Worm (Caenorhabditis elegans) whole organism, young adult: Measurements from ENCODE around the gene pigm-1.

Experiments used
- B0035.1 ChIP-seq: sonication (generic microtip); optimal IDR thresholded peaks from 2 replicates; lab custom pipeline; 2016; ENCODE audit warnings: missing genetic modification characterization, mild to moderate bottlenecking, missing compliant biosample characterization, missing genotype, missing genetic modification reagents
- C17E4.6 ChIP-seq: fragments of 200-800 bp; sonication (Bioruptor generic); IDR thresholded peaks from 2 replicates; pipeline ENCODE4 v1.3.6; 2022; ENCODE audit warnings: missing genetic modification reagents, missing genetic modification characterization, missing compliant biosample characterization
- F10E7.11 ChIP-seq: sonication (generic microtip); optimal IDR thresholded peaks from 2 replicates; lab custom pipeline; 2017; ENCODE audit warnings: mild to moderate bottlenecking, missing genetic modification characterization, moderate library complexity, missing compliant biosample characterization
- F22D6.2 ChIP-seq: sonication (generic microtip); optimal IDR thresholded peaks from 2 replicates; lab custom pipeline; 2016; ENCODE audit warnings: mild to moderate bottlenecking, missing genetic modification characterization, missing compliant biosample characterization
- F33H1.4 ChIP-seq: fragments of 200-800 bp; sonication (Bioruptor generic); IDR thresholded peaks from 2 replicates; pipeline ENCODE4 v1.3.6; 2022; ENCODE audit warnings: missing genetic modification reagents, missing genetic modification characterization, missing compliant biosample characterization
- F52B5.7 ChIP-seq: sonication (generic microtip); optimal IDR thresholded peaks from 2 replicates; lab custom pipeline; 2016; ENCODE audit warnings: mild to moderate bottlenecking, missing genetic modification characterization, missing compliant biosample characterization
- F57A8.1 ChIP-seq: fragments of 200-800 bp; sonication (Bioruptor generic); optimal IDR thresholded peaks from 2 replicates; lab custom pipeline; 2018; ENCODE audit warnings: mild to moderate bottlenecking, missing genetic modification characterization, moderate library complexity, missing compliant biosample characterization
- F57C9.4 ChIP-seq: sonication (generic microtip); optimal IDR thresholded peaks from 2 replicates; lab custom pipeline; 2017; ENCODE audit warnings: mild to moderate bottlenecking, missing genetic modification characterization, missing compliant biosample characterization
- K11D2.4 ChIP-seq: fragments of 200-800 bp; sonication (Bioruptor generic); IDR thresholded peaks from 2 replicates; pipeline ENCODE4 v1.3.6; 2022; ENCODE audit warnings: missing genetic modification reagents, missing genetic modification characterization, missing compliant biosample characterization
- K12H6.12 ChIP-seq: fragments of 200-800 bp; sonication (Bioruptor generic); optimal IDR thresholded peaks from 2 replicates; lab custom pipeline; 2018; ENCODE audit warnings: mild to moderate bottlenecking, missing genetic modification characterization, missing compliant biosample characterization
- T07F8.4 ChIP-seq: sonication (generic microtip); optimal IDR thresholded peaks from 2 replicates; lab custom pipeline; 2016; ENCODE audit warnings: mild to moderate bottlenecking, missing genetic modification characterization, moderate library complexity, missing compliant biosample characterization
- T26A5.8 ChIP-seq: sonication (generic microtip); optimal IDR thresholded peaks from 2 replicates; lab custom pipeline; 2016; ENCODE audit warnings: missing genetic modification characterization, missing compliant biosample characterization
- Y95B8A.8 ChIP-seq: fragments of 200-800 bp; sonication (Bioruptor generic); IDR thresholded peaks from 2 replicates; pipeline ENCODE4 v1.3.6; 2022; ENCODE audit warnings: missing genetic modification reagents, missing genetic modification characterization, missing compliant biosample characterization
- akir-1 ChIP-seq: fragments of 200-800 bp; sonication (Bioruptor generic); optimal IDR thresholded peaks from 2 replicates; lab custom pipeline; 2018; ENCODE audit warnings: mild to moderate bottlenecking, missing genetic modification characterization, moderate library complexity, missing compliant biosample characterization
- attf-3 ChIP-seq: fragments of 200-800 bp; sonication (Bioruptor generic); conservative IDR thresholded peaks from 2 replicates; pipeline ENCODE4 v1.3.6; 2022; ENCODE audit warnings: missing genetic modification reagents, missing genetic modification characterization, missing compliant biosample characterization
- attf-5 ChIP-seq: fragments of 200-800 bp; sonication (Bioruptor generic); optimal IDR thresholded peaks from 2 replicates; lab custom pipeline; 2018; ENCODE audit warnings: mild to moderate bottlenecking, missing genetic modification characterization, missing compliant biosample characterization
- attf-6 ChIP-seq: fragments of 200-800 bp; sonication (Bioruptor generic); IDR thresholded peaks from 2 replicates; pipeline ENCODE4 v1.3.6; 2022; ENCODE audit warnings: missing genetic modification reagents, missing genetic modification characterization, missing compliant biosample characterization
- bed-1 ChIP-seq: fragments of 200-800 bp; sonication (Bioruptor generic); IDR thresholded peaks from 2 replicates; pipeline ENCODE4 v1.3.6; 2022; ENCODE audit warnings: missing genetic modification reagents, missing genetic modification characterization, missing compliant biosample characterization
- bed-2 ChIP-seq: fragments of 200-800 bp; sonication (Bioruptor generic); IDR thresholded peaks from 2 replicates; pipeline ENCODE4 v1.3.6; 2022; ENCODE audit warnings: missing genetic modification reagents, missing genetic modification characterization, missing compliant biosample characterization
- cebp-1 ChIP-seq, 2 experiments: fragments of 200-800 bp in 1 of 2; sonication (Bioruptor generic) in 1 of 2; sonication (generic microtip) in 1 of 2; IDR thresholded peaks in 1 of 2; optimal IDR thresholded peaks in 1 of 2; 2 replicates each; pipeline versions ENCODE4 v1.3.6 to Lab custom; 2017 to 2022; ENCODE audit warnings: missing compliant biosample characterization in 2 of 2, missing genetic modification characterization in 2 of 2, mild to moderate bottlenecking in 1 of 2, missing genetic modification reagents in 1 of 2, moderate library complexity in 1 of 2
- cebp-2 ChIP-seq: fragments of 200-800 bp; sonication (Bioruptor generic); IDR thresholded peaks from 2 replicates; pipeline ENCODE4 v1.3.6; 2022; ENCODE audit warnings: missing genetic modification characterization, missing compliant biosample characterization
- ceh-100 ChIP-seq: fragments of 200-800 bp; sonication (Bioruptor generic); IDR thresholded peaks from 2 replicates; pipeline ENCODE4 v1.3.6; 2022; ENCODE audit warnings: missing genetic modification reagents, missing genetic modification characterization, missing compliant biosample characterization
- ceh-27 ChIP-seq: fragments of 200-800 bp; sonication (Bioruptor generic); optimal IDR thresholded peaks from 2 replicates; lab custom pipeline; 2018; ENCODE audit warnings: mild to moderate bottlenecking, missing genetic modification characterization, moderate library complexity, missing compliant biosample characterization
- ceh-58 ChIP-seq: fragments of 200-800 bp; sonication (Bioruptor generic); IDR thresholded peaks from 2 replicates; pipeline ENCODE4 v1.3.6; 2022; ENCODE audit warnings: missing genetic modification characterization, missing compliant biosample characterization
- dpl-1 ChIP-seq: fragments of 150-350 bp; optimal IDR thresholded peaks from 2 replicates; lab custom pipeline; 2014; ENCODE audit warnings: missing biosample characterization, missing genetic modification reagents, missing genetic modification characterization
- ekl-4 ChIP-seq: fragments of 200-800 bp; sonication (Bioruptor generic); IDR thresholded peaks from 2 replicates; pipeline ENCODE4 v1.3.6; 2022; ENCODE audit warnings: missing genetic modification reagents, missing genetic modification characterization, missing compliant biosample characterization
- ets-4 ChIP-seq: fragments of 200-800 bp; sonication (Bioruptor generic); optimal IDR thresholded peaks from 2 replicates; lab custom pipeline; 2018; ENCODE audit warnings: mild to moderate bottlenecking, missing genetic modification characterization, missing compliant biosample characterization
- fkh-3 ChIP-seq: sonication (generic microtip); optimal IDR thresholded peaks from 2 replicates; lab custom pipeline; 2016; ENCODE audit warnings: mild to moderate bottlenecking, missing genetic modification characterization, missing compliant biosample characterization
- him-1 ChIP-seq: sonication (generic microtip); optimal IDR thresholded peaks from 2 replicates; lab custom pipeline; 2016; ENCODE audit warnings: missing genotype, missing genetic modification reagents, missing genetic modification characterization, missing compliant biosample characterization
- hlh-26 ChIP-seq: fragments of 200-800 bp; sonication (Bioruptor generic); conservative IDR thresholded peaks from 2 replicates; pipeline ENCODE4 v1.3.6; 2022; ENCODE audit warnings: missing genetic modification reagents, missing genetic modification characterization, missing compliant biosample characterization
- hrde-1 ChIP-seq: sonication (generic microtip); optimal IDR thresholded peaks from 2 replicates; lab custom pipeline; 2016; ENCODE audit warnings: missing genetic modification characterization, mild to moderate bottlenecking, missing compliant biosample characterization, moderate library complexity, missing genotype, missing genetic modification reagents, borderline replicate concordance
- lag-1 ChIP-seq: fragments of 200-800 bp; sonication (Bioruptor generic); IDR thresholded peaks from 2 replicates; pipeline ENCODE4 v1.3.6; 2022; ENCODE audit warnings: missing genetic modification reagents, missing genetic modification characterization, missing compliant biosample characterization
- lin-26 ChIP-seq: fragments of 200-800 bp; sonication (Bioruptor generic); IDR thresholded peaks from 2 replicates; pipeline ENCODE4 v1.3.6; 2022; ENCODE audit warnings: missing genetic modification reagents, missing genetic modification characterization, missing compliant biosample characterization
- madf-3 ChIP-seq: fragments of 200-800 bp; sonication (Bioruptor generic); IDR thresholded peaks from 2 replicates; pipeline ENCODE4 v1.3.6; 2022; ENCODE audit warnings: missing genetic modification reagents, missing genetic modification characterization, missing compliant biosample characterization
- mel-28 ChIP-seq: sonication (generic microtip); optimal IDR thresholded peaks from 2 replicates; lab custom pipeline; 2016; ENCODE audit warnings: borderline replicate concordance, mild to moderate bottlenecking, missing genetic modification characterization, missing compliant biosample characterization
- mes-4 ChIP-seq: sonication (generic microtip); optimal IDR thresholded peaks from 2 replicates; lab custom pipeline; 2016; ENCODE audit warnings: missing genotype, missing genetic modification characterization, missing compliant biosample characterization
- mxl-1 ChIP-seq: sonication (generic microtip); optimal IDR thresholded peaks from 2 replicates; lab custom pipeline; 2016; ENCODE audit warnings: missing genetic modification characterization, missing compliant biosample characterization
- nfya-2 ChIP-seq: fragments of 200-800 bp; sonication (Bioruptor generic); IDR thresholded peaks from 2 replicates; pipeline ENCODE4 v1.3.6; 2022; ENCODE audit warnings: missing genetic modification reagents, missing genetic modification characterization, missing compliant biosample characterization
- nhr-120 ChIP-seq: fragments of 200-800 bp; sonication (Bioruptor generic); IDR thresholded peaks from 2 replicates; pipeline ENCODE4 v1.3.6; 2022; ENCODE audit warnings: missing genetic modification characterization, missing compliant biosample characterization
- rpc-1 ChIP-seq, 2 experiments: fragments of 150-350 bp in 1 of 2; sonication (generic microtip) in 1 of 2; optimal IDR thresholded peaks; 2 replicates each; lab custom pipeline; 2014 to 2018; ENCODE audit warnings: missing biosample characterization in 1 of 2, missing genetic modification characterization in 1 of 2, missing genetic modification reagents in 1 of 2, missing genotype in 1 of 2
- snpc-1.1 ChIP-seq: sonication (generic microtip); optimal IDR thresholded peaks from 2 replicates; lab custom pipeline; 2017; ENCODE audit warnings: missing genetic modification characterization, mild to moderate bottlenecking, missing compliant biosample characterization, antibody characterized with exemption, moderate library complexity, missing genotype, missing genetic modification reagents; ENCODE audit not compliant: insufficient read depth
- somi-1 ChIP-seq: fragments of 200-800 bp; sonication (Bioruptor generic); optimal IDR thresholded peaks from 2 replicates; lab custom pipeline; 2018; ENCODE audit warnings: mild to moderate bottlenecking, missing genetic modification characterization, missing compliant biosample characterization
- sptf-2 ChIP-seq: fragments of 200-800 bp; sonication (Bioruptor generic); optimal IDR thresholded peaks from 2 replicates; lab custom pipeline; 2018; ENCODE audit warnings: mild to moderate bottlenecking, missing genetic modification characterization, missing compliant biosample characterization
- tlf-1 ChIP-seq: fragments of 200-800 bp; sonication (Bioruptor generic); optimal IDR thresholded peaks from 2 replicates; lab custom pipeline; 2018; ENCODE audit warnings: mild to moderate bottlenecking, missing genetic modification characterization, missing compliant biosample characterization
- unc-62 ChIP-seq: fragments of 150-350 bp; optimal IDR thresholded peaks from 2 replicates; lab custom pipeline; 2014; ENCODE audit warnings: missing biosample characterization, missing genetic modification reagents, missing genetic modification characterization
- zfh-2 ChIP-seq: fragments of 200-800 bp; sonication (Bioruptor generic); conservative IDR thresholded peaks from 2 replicates; pipeline ENCODE4 v1.3.6; 2022; ENCODE audit warnings: missing genetic modification reagents, missing genetic modification characterization, missing compliant biosample characterization
- zim-3 ChIP-seq: sonication (generic microtip); optimal IDR thresholded peaks from 2 replicates; lab custom pipeline; 2017; ENCODE audit warnings: mild to moderate bottlenecking, missing genetic modification characterization, moderate library complexity, missing compliant biosample characterization

The pigm-1 gene

DNA sequence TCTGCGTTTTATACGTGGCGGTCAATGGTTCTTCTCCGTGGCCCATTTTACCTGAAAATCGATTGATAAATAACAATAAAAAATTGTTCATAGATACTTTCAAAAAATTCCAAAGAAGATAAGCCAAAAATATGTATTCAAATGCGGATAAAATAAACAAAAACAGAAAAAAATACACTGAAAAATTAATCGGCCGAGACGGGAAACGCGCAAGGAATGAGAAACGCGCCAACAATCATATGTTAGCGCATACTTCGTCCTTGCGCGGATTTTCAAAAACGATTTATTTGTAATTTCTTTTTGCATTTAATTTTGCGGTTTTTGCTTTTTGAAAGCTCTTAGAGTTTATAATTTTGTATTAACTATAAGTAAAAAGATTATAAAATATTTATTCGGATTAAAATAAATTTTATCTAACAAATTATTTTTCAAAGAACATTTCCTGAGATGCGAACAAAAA is 2.6 kb upstream of the pigm-1 start, which contains the start of gene nduf-11:
Gene nduf-11 (minus strand): TSS at position 51 of the 460 bp plus-strand sequence.
- TF ChIP-seq rpc-1 (optimal IDR thresholded peaks at IDR 0.05; lab: Kevin White, UChicago) (no peak), rpc-1 (tag; optimal IDR thresholded peaks at IDR 0.05; lab: Kevin White, UChicago) (no peak), F33H1.4 (GFP tag; lab: Robert Waterston, UW) (peak; percentile 71), ceh-58 (no peak), him-1 (tag; lab: Kevin White, UChicago) (no peak), F22D6.2 (tag; lab: Kevin White, UChicago) (no peak), bed-2 (no peak), zim-3 (no peak), T26A5.8 (tag; lab: Kevin White, UChicago) (no peak), hlh-26 (GFP tag; lab: Robert Waterston, UW) (no peak), zfh-2 (GFP tag; lab: Robert Waterston, UW) (no peak), cebp-1 (GFP tag; IDR thresholded peaks at IDR 0.05; lab: Robert Waterston, UW) (no peak), cebp-1 (tag; optimal IDR thresholded peaks at IDR 0.05; lab: Kevin White, UChicago) (peak; percentile 73), attf-5 (GFP tag; lab: Kevin White, UChicago) (peak; percentile 81), ets-4 (GFP tag; lab: Kevin White, UChicago) (no peak), madf-3 (GFP tag; lab: Robert Waterston, UW) (no peak), T07F8.4 (tag; lab: Kevin White, UChicago) (no peak), ceh-100 (peak; percentile 43; the same call in 1 of the 2 replicates), lag-1 (GFP tag; lab: Robert Waterston, UW) (no peak), mxl-1 (tag; lab: Kevin White, UChicago) (no peak), K12H6.12 (tag; lab: Kevin White, UChicago) (peak; percentile 5), B0035.1 (peak; percentile 24), hrde-1 (tag; lab: Kevin White, UChicago) (no peak), snpc-1.1 (tag; lab: Kevin White, UChicago) (no peak), lin-26 (GFP tag; lab: Robert Waterston, UW) (0 out of 2 replicates have a peak, but pooled peaks have one; percentile 10), attf-3 (GFP tag; lab: Robert Waterston, UW) (0 out of 2 replicates have a peak, but pooled peaks have one; percentile 43), nhr-120 (GFP tag; lab: Robert Waterston, UW) (no peak), akir-1 (no peak), mes-4 (tag; lab: Kevin White, UChicago) (no peak), fkh-3 (tag; lab: Kevin White, UChicago) (no peak), cebp-2 (no peak), attf-6 (0 out of 2 replicates have a peak, but pooled peaks have one; percentile 44), F57C9.4 (no peak), mel-28 (tag; lab: Kevin White, UChicago) (no peak), somi-1 (GFP tag; lab: Kevin White, UChicago) (no peak), F57A8.1 (GFP tag; lab: Kevin White, UChicago) (no peak), dpl-1 (GFP tag; lab: Kevin White, UChicago) (peak; percentile 85), F10E7.11 (tag; lab: Kevin White, UChicago) (no peak), tlf-1 (GFP tag; lab: Kevin White, UChicago) (peak; percentile 72), unc-62 (GFP tag; lab: Kevin White, UChicago) (no peak), nfya-2 (no peak), bed-1 (GFP tag; lab: Robert Waterston, UW) (no peak), C17E4.6 (GFP tag; lab: Robert Waterston, UW) (no peak), Y95B8A.8 (GFP tag; lab: Robert Waterston, UW) (0 out of 2 replicates have a peak, but pooled peaks have one; percentile 11), ekl-4 (GFP tag; lab: Robert Waterston, UW) (no peak), F52B5.7 (tag; lab: Kevin White, UChicago) (no peak), ceh-27 (GFP tag; lab: Kevin White, UChicago) (peak; percentile 34), sptf-2 (GFP tag; lab: Kevin White, UChicago) (no peak), K11D2.4 (GFP tag; lab: Robert Waterston, UW) (0 out of 2 replicates have a peak, but pooled peaks have one; percentile 44)
